Fruit fly (Drosophila melanogaster) whole organism, embryonic: ENCODE results near the gene CG10252.

Experiments used
- CG10565 ChIP-seq: fragments of 200-800 bp; sonication (Bioruptor generic); optimal IDR thresholded peaks from 3 replicates; lab custom pipeline; 2016; ENCODE audit warnings: missing biosample characterization, mild to moderate bottlenecking, missing genetic modification characterization
- CG12299 ChIP-seq: fragments of 200-800 bp; sonication (Bioruptor generic); optimal IDR thresholded peaks from 2 replicates; lab custom pipeline; 2018; ENCODE audit warnings: missing biosample characterization, mild to moderate bottlenecking, missing genetic modification characterization
- CG12744 ChIP-seq: fragments of 200-800 bp; sonication (Bioruptor generic); optimal IDR thresholded peaks from 2 replicates; lab custom pipeline; 2016; ENCODE audit warnings: missing biosample characterization, missing genetic modification characterization
- CG13296 ChIP-seq: fragments of 200-800 bp; sonication (Bioruptor generic); optimal IDR thresholded peaks from 3 replicates; lab custom pipeline; 2018; ENCODE audit warnings: missing biosample characterization, mild to moderate bottlenecking, missing genetic modification characterization
- CG15479 ChIP-seq: fragments of 200-800 bp; sonication (Bioruptor generic); optimal IDR thresholded peaks from 3 replicates; lab custom pipeline; 2019; ENCODE audit warnings: missing biosample characterization, mild to moderate bottlenecking, missing genetic modification characterization, moderate library complexity
- CG17385 ChIP-seq: fragments of 200-800 bp; sonication (Bioruptor generic); optimal IDR thresholded peaks from 3 replicates; lab custom pipeline; 2018; ENCODE audit warnings: missing biosample characterization, mild to moderate bottlenecking, missing genetic modification characterization
- CG18476 ChIP-seq: fragments of 200-800 bp; sonication (Bioruptor generic); optimal IDR thresholded peaks from 2 replicates; lab custom pipeline; 2016; ENCODE audit warnings: missing biosample characterization, mild to moderate bottlenecking, missing genetic modification characterization
- CG18764 ChIP-seq: fragments of 200-800 bp; sonication (Bioruptor generic); optimal IDR thresholded peaks from 3 replicates; lab custom pipeline; 2016; ENCODE audit warnings: missing biosample characterization, missing genetic modification characterization
- CG3065 ChIP-seq: fragments of 200-800 bp; sonication (Bioruptor generic); optimal IDR thresholded peaks from 2 replicates; lab custom pipeline; 2016; ENCODE audit warnings: missing biosample characterization, missing genetic modification characterization
- CG4617 ChIP-seq: fragments of 200-800 bp; sonication (Bioruptor generic); optimal IDR thresholded peaks from 3 replicates; lab custom pipeline; 2016; ENCODE audit warnings: missing biosample characterization, missing genetic modification characterization, borderline replicate concordance
- CG5180 ChIP-seq: fragments of 200-800 bp; sonication (Bioruptor generic); optimal IDR thresholded peaks from 3 replicates; lab custom pipeline; 2017; ENCODE audit warnings: missing biosample characterization, missing genetic modification characterization, mild to moderate bottlenecking, moderate library complexity, missing genetic modification reagents
- CG6254 ChIP-seq: fragments of 200-800 bp; sonication (Bioruptor generic); optimal IDR thresholded peaks from 3 replicates; lab custom pipeline; 2017; ENCODE audit warnings: mild to moderate bottlenecking, missing biosample characterization, missing genetic modification reagents, missing genetic modification characterization
- CG6765 ChIP-seq: fragments of 200-800 bp; sonication (Bioruptor generic); optimal IDR thresholded peaks from 3 replicates; lab custom pipeline; 2017; ENCODE audit warnings: missing biosample characterization, mild to moderate bottlenecking, missing genetic modification characterization
- CG7357 ChIP-seq: fragments of 200-800 bp; sonication (Bioruptor generic); IDR thresholded peaks from 3 replicates; pipeline ENCODE4 v1.3.6; 2022; ENCODE audit warnings: missing biosample characterization, missing genetic modification characterization
- CG7987 ChIP-seq: fragments of 200-800 bp; sonication (Bioruptor generic); optimal IDR thresholded peaks from 2 replicates; lab custom pipeline; 2018; ENCODE audit warnings: missing biosample characterization, mild to moderate bottlenecking, missing genetic modification characterization, moderate library complexity
- CG8290 ChIP-seq, 3 experiments: fragments of 200-800 bp; sonication (Bioruptor generic); optimal IDR thresholded peaks; 2 replicates each; lab custom pipeline; 2016 to 2019; ENCODE audit warnings: missing biosample characterization in 3 of 3, missing genetic modification characterization in 3 of 3, mild to moderate bottlenecking in 2 of 3, moderate library complexity in 1 of 3
- CG8388 ChIP-seq: fragments of 200-800 bp; sonication (Bioruptor generic); optimal IDR thresholded peaks from 2 replicates; lab custom pipeline; 2019; ENCODE audit warnings: missing biosample characterization, mild to moderate bottlenecking, missing genetic modification characterization, moderate library complexity
- CG9215 ChIP-seq: fragments of 200-800 bp; sonication (Bioruptor generic); IDR thresholded peaks from 2 replicates; pipeline ENCODE4 v1.3.6; 2022; ENCODE audit warnings: missing biosample characterization, missing genetic modification characterization
- CG9609 ChIP-seq: fragments of 200-800 bp; sonication (Bioruptor generic); optimal IDR thresholded peaks from 3 replicates; lab custom pipeline; 2016; ENCODE audit warnings: missing biosample characterization, missing genetic modification characterization
- CG9797 ChIP-seq: fragments of 200-800 bp; sonication (Bioruptor generic); optimal IDR thresholded peaks from 3 replicates; lab custom pipeline; 2018; ENCODE audit warnings: missing biosample characterization, mild to moderate bottlenecking, missing genetic modification characterization
- CG9817 ChIP-seq: fragments of 200-800 bp; sonication (Bioruptor generic); optimal IDR thresholded peaks from 2 replicates; lab custom pipeline; 2018; ENCODE audit warnings: missing biosample characterization, mild to moderate bottlenecking, missing genetic modification characterization, moderate library complexity
- CG9876 ChIP-seq: fragments of 200-800 bp; sonication (Bioruptor generic); optimal IDR thresholded peaks from 2 replicates; lab custom pipeline; 2016; ENCODE audit warnings: missing biosample characterization, missing genetic modification characterization
- Dbx ChIP-seq: fragments of 200-800 bp; sonication (Bioruptor generic); IDR thresholded peaks from 3 replicates; pipeline ENCODE4 v1.3.6; 2022; ENCODE audit warnings: missing biosample characterization, missing genetic modification characterization
- Dip2 ChIP-seq: fragments of 200-800 bp; sonication (Bioruptor generic); IDR thresholded peaks from 2 replicates; pipeline ENCODE4 v1.3.6; 2022; ENCODE audit warnings: missing biosample characterization, missing genetic modification characterization
- Dip3 ChIP-seq: fragments of 200-800 bp; sonication (Bioruptor generic); optimal IDR thresholded peaks from 3 replicates; lab custom pipeline; 2016; ENCODE audit warnings: missing biosample characterization, missing genetic modification characterization
- Ets97D ChIP-seq: fragments of 200-800 bp; sonication (Bioruptor generic); optimal IDR thresholded peaks from 3 replicates; lab custom pipeline; 2016; ENCODE audit warnings: missing biosample characterization, missing genetic modification characterization
- Fer1 ChIP-seq: fragments of 200-800 bp; sonication (Bioruptor generic); optimal IDR thresholded peaks from 2 replicates; lab custom pipeline; 2017; ENCODE audit warnings: missing biosample characterization, mild to moderate bottlenecking, missing genetic modification characterization
- HLH54F ChIP-seq: fragments of 200-800 bp; sonication (Bioruptor generic); optimal IDR thresholded peaks from 3 replicates; lab custom pipeline; 2016; ENCODE audit warnings: missing biosample characterization, missing genetic modification characterization
- Hsf ChIP-seq: fragments of 200-800 bp; sonication (Bioruptor generic); optimal IDR thresholded peaks from 3 replicates; lab custom pipeline; 2016; ENCODE audit warnings: missing biosample characterization, missing genetic modification characterization
- Meics ChIP-seq: fragments of 200-800 bp; sonication (Bioruptor generic); optimal IDR thresholded peaks from 2 replicates; lab custom pipeline; 2017; ENCODE audit warnings: missing biosample characterization, mild to moderate bottlenecking, missing genetic modification characterization
- NC2β ChIP-seq: fragments of 200-800 bp; sonication (Bioruptor generic); optimal IDR thresholded peaks from 2 replicates; lab custom pipeline; 2016; ENCODE audit warnings: missing biosample characterization, missing genetic modification characterization
- Optix ChIP-seq: fragments of 200-800 bp; sonication (Bioruptor generic); IDR thresholded peaks from 3 replicates; pipeline ENCODE4 v1.3.6; 2022; ENCODE audit warnings: missing biosample characterization, missing genetic modification characterization
- Sin3A ChIP-seq: fragments of >200 bp; optimal IDR thresholded peaks from 2 replicates; lab custom pipeline; 2018
- YL-1 ChIP-seq: fragments of 200-800 bp; sonication (Bioruptor generic); optimal IDR thresholded peaks from 3 replicates; lab custom pipeline; 2017; ENCODE audit warnings: missing biosample characterization, mild to moderate bottlenecking, missing genetic modification characterization
- ac ChIP-seq: fragments of 200-800 bp; sonication (Bioruptor generic); optimal IDR thresholded peaks from 3 replicates; lab custom pipeline; 2017; ENCODE audit warnings: missing biosample characterization, mild to moderate bottlenecking, missing genetic modification characterization
- bsh ChIP-seq, 2 experiments: fragments of 200-800 bp; sonication (Bioruptor generic); optimal IDR thresholded peaks; 2 replicates each; lab custom pipeline; 2017 to 2018; ENCODE audit warnings: mild to moderate bottlenecking in 2 of 2, missing biosample characterization in 2 of 2, missing genetic modification characterization in 2 of 2, moderate library complexity in 1 of 2
- btn ChIP-seq: fragments of 200-800 bp; sonication (Bioruptor generic); optimal IDR thresholded peaks from 2 replicates; lab custom pipeline; 2016; ENCODE audit warnings: missing biosample characterization, missing genetic modification characterization
- cad ChIP-seq: fragments of >200 bp; optimal IDR thresholded peaks from 2 replicates; lab custom pipeline; 2017; ENCODE audit warnings: missing biosample characterization, missing genetic modification characterization
- cas ChIP-seq: fragments of 200-800 bp; sonication (Bioruptor generic); IDR thresholded peaks from 2 replicates; pipeline ENCODE4 v1.3.6; 2022; ENCODE audit warnings: missing biosample characterization, missing genetic modification characterization
- chinmo ChIP-seq: fragments of 200-800 bp; sonication (Bioruptor generic); IDR thresholded peaks from 4 replicates; pipeline ENCODE4 v1.3.6; 2022; ENCODE audit warnings: missing biosample characterization, missing genetic modification characterization; ENCODE audit not compliant: partially characterized antibody
- da ChIP-seq: fragments of 200-800 bp; sonication (Bioruptor generic); optimal IDR thresholded peaks from 2 replicates; lab custom pipeline; 2016; ENCODE audit warnings: missing biosample characterization, missing genetic modification characterization
- danr ChIP-seq: fragments of 200-800 bp; sonication (Bioruptor generic); IDR thresholded peaks from 2 replicates; pipeline ENCODE4 v1.3.6; 2022; ENCODE audit warnings: missing biosample characterization, missing genetic modification characterization
- dmrt11E ChIP-seq: fragments of 200-800 bp; sonication (Bioruptor generic); optimal IDR thresholded peaks from 3 replicates; lab custom pipeline; 2018; ENCODE audit warnings: missing biosample characterization, mild to moderate bottlenecking, missing genetic modification characterization, moderate library complexity
- esg ChIP-seq: fragments of 200-800 bp; sonication (Bioruptor generic); conservative IDR thresholded peaks from 2 replicates; pipeline ENCODE4 v1.3.6; 2022; ENCODE audit warnings: missing biosample characterization, missing genetic modification characterization
- gsb-n ChIP-seq: fragments of 200-800 bp; sonication (Bioruptor generic); optimal IDR thresholded peaks from 3 replicates; lab custom pipeline; 2018; ENCODE audit warnings: missing biosample characterization, mild to moderate bottlenecking, missing genetic modification characterization
- gt ChIP-seq: fragments of 200-800 bp; sonication (Bioruptor generic); IDR thresholded peaks from 2 replicates; pipeline ENCODE4 v1.3.6; 2022; ENCODE audit warnings: missing biosample characterization, missing genetic modification characterization
- ham ChIP-seq: fragments of 200-800 bp; sonication (Bioruptor generic); IDR thresholded peaks from 2 replicates; pipeline ENCODE4 v1.3.6; 2022; ENCODE audit warnings: missing biosample characterization, missing genetic modification characterization
- oc ChIP-seq: fragments of 200-800 bp; sonication (Bioruptor generic); optimal IDR thresholded peaks from 2 replicates; lab custom pipeline; 2018; ENCODE audit warnings: missing biosample characterization, mild to moderate bottlenecking, missing genetic modification characterization, moderate library complexity
- prd ChIP-seq, 3 experiments: fragments of >200 bp in 2 of 3; fragments of 200-800 bp in 1 of 3; sonication (Bioruptor generic) in 1 of 3; optimal IDR thresholded peaks in 2 of 3; IDR thresholded peaks in 1 of 3; 2 replicates in 2 of 3; 3 replicates in 1 of 3; pipeline versions ENCODE4 v1.3.6 to Lab custom; 2017 to 2022; ENCODE audit warnings: missing biosample characterization in 1 of 3, missing genetic modification characterization in 1 of 3
- tup ChIP-seq: fragments of 200-800 bp; sonication (Bioruptor generic); optimal IDR thresholded peaks from 2 replicates; lab custom pipeline; 2016; ENCODE audit warnings: missing biosample characterization, mild to moderate bottlenecking, missing genetic modification characterization, moderate library complexity

The CG10252 gene

dm6 chr3R:23652525-23653108 is 43.4 kb downstream of the CG10252 start (continued):
- TF ChIP-seq CG15479 = no peak
- no peak for TF ChIP-seq ac (GFP tag; lab: Kevin White, UChicago)
- peak; percentile 42 for TF ChIP-seq CG5180 (GFP tag; lab: Kevin White, UChicago)
- TF ChIP-seq CG12744 (GFP tag; lab: Kevin White, UChicago) = peak; percentile 25
- TF ChIP-seq CG6765 = peak; percentile 86
- peak; percentile 84 for TF ChIP-seq CG13296 (GFP tag; lab: Kevin White, UChicago)
- no peak for TF ChIP-seq btn (GFP tag; lab: Kevin White, UChicago)
- TF ChIP-seq Dip2 (GFP tag; lab: Robert Waterston, UW) = no peak
- TF ChIP-seq gt (GFP tag; lab: Robert Waterston, UW) = no peak
- no peak for TF ChIP-seq CG9215 (GFP tag; lab: Robert Waterston, UW)
- TF ChIP-seq oc (tag; lab: Kevin White, UChicago) = no peak
- no peak for TF ChIP-seq cad
- TF ChIP-seq CG3065 (GFP tag; lab: Kevin White, UChicago) = no peak
- TF ChIP-seq Meics = peak; percentile 88
- no peak for TF ChIP-seq bsh (GFP tag; optimal IDR thresholded peaks at IDR 0.05; lab: Kevin White, UChicago)
- TF ChIP-seq Dbx (GFP tag; lab: Robert Waterston, UW) = peak; percentile 86
- no peak for TF ChIP-seq danr (GFP tag; lab: Robert Waterston, UW)
- no peak for TF ChIP-seq Sin3A (lab: Kevin White, UChicago)
- TF ChIP-seq CG8388 (GFP tag; lab: Kevin White, UChicago) = no peak
- TF ChIP-seq esg (GFP tag; lab: Robert Waterston, UW) = no peak
- TF ChIP-seq HLH54F (GFP tag; lab: Kevin White, UChicago) = peak; percentile 31
- no peak for TF ChIP-seq CG9797 (GFP tag; lab: Kevin White, UChicago)
- peak; percentile 80 for TF ChIP-seq CG7987
- TF ChIP-seq CG8290 (GFP tag; optimal IDR thresholded peaks at IDR 0.05; lab: Kevin White, UChicago) = no peak
- TF ChIP-seq CG8290 (tag; optimal IDR thresholded peaks at IDR 0.05; lab: Kevin White, UChicago) = peak in 1 of 2 experiments; percentile 96
- TF ChIP-seq CG18764 (GFP tag; lab: Kevin White, UChicago) = peak; percentile 37
- TF ChIP-seq Ets97D = no peak
- no peak for TF ChIP-seq CG4617 (GFP tag; lab: Kevin White, UChicago)
- TF ChIP-seq CG10565 (GFP tag; lab: Kevin White, UChicago) = no peak
- no peak for TF ChIP-seq dmrt11E (tag; lab: Kevin White, UChicago)
- TF ChIP-seq Fer1 (GFP tag; lab: Kevin White, UChicago) = peak; percentile 84
- peak; percentile 46 for TF ChIP-seq CG9609
- TF ChIP-seq ham (GFP tag; lab: Robert Waterston, UW) = no peak
- no peak for TF ChIP-seq NC2β (GFP tag; lab: Kevin White, UChicago)
- TF ChIP-seq tup = peak; percentile 43
- TF ChIP-seq YL-1 (GFP tag; lab: Kevin White, UChicago) = peak; percentile 48
- TF ChIP-seq Hsf (GFP tag; lab: Kevin White, UChicago) = peak; percentile 27
- no peak for TF ChIP-seq prd (optimal IDR thresholded peaks at IDR 0.05; lab: Kevin White, UChicago)
- no peak; the same call in 2 of the 3 replicates for TF ChIP-seq prd (GFP tag; IDR thresholded peaks at IDR 0.05; lab: Robert Waterston, UW)
- peak; percentile 37; the same call in 1 of the 3 replicates for TF ChIP-seq CG7357 (GFP tag; lab: Robert Waterston, UW)
- peak; percentile 67 for TF ChIP-seq CG9817 (tag; lab: Kevin White, UChicago)
- no peak for TF ChIP-seq gsb-n (tag; lab: Kevin White, UChicago)
- TF ChIP-seq CG9876 (GFP tag; lab: Kevin White, UChicago) = peak; percentile 40
- TF ChIP-seq chinmo = no peak
- TF ChIP-seq cas (GFP tag; lab: Robert Waterston, UW) = no peak
- TF ChIP-seq CG12299 (tag; lab: Kevin White, UChicago) = no peak
- TF ChIP-seq Dip3 (GFP tag; lab: Kevin White, UChicago) = peak; percentile 67
- TF ChIP-seq CG18476 (GFP tag; lab: Kevin White, UChicago) = peak; percentile 31
- no peak for TF ChIP-seq Optix
- TF ChIP-seq CG17385 (GFP tag; lab: Kevin White, UChicago) = peak; percentile 41
- no peak for TF ChIP-seq CG6254 (GFP tag; lab: Kevin White, UChicago)
- peak; percentile 52 for TF ChIP-seq da (GFP tag; lab: Kevin White, UChicago)
